Worm (Caenorhabditis elegans) whole organism, mixed stage, embryonic: ENCODE data around the gene ule-2.

Experiments
- M03D4.4 ChIP-seq: sonication (generic microtip); optimal IDR thresholded peaks from 2 replicates; lab custom pipeline; 2017; ENCODE audit warnings: mild to moderate bottlenecking, missing genetic modification characterization, missing compliant biosample characterization
- ceh-39 ChIP-seq: fragments of 150-350 bp; optimal IDR thresholded peaks from 2 replicates; lab custom pipeline; 2014; ENCODE audit warnings: missing biosample characterization, missing genetic modification characterization
- drap-1 ChIP-seq: fragments of 200-800 bp; sonication (Bioruptor generic); optimal IDR thresholded peaks from 3 replicates; lab custom pipeline; 2018; ENCODE audit warnings: mild to moderate bottlenecking, missing genetic modification characterization, missing compliant biosample characterization
- elt-1 ChIP-seq: sonication (generic microtip); optimal IDR thresholded peaks from 2 replicates; lab custom pipeline; 2017; ENCODE audit warnings: missing genetic modification characterization, mild to moderate bottlenecking, missing compliant biosample characterization, antibody characterized with exemption, moderate library complexity, borderline replicate concordance; ENCODE audit not compliant: insufficient read depth
- lsy-2 ChIP-seq: fragments of 150-350 bp; optimal IDR thresholded peaks from 2 replicates; lab custom pipeline; 2014; ENCODE audit warnings: missing biosample characterization, missing genetic modification characterization
- nhr-237 ChIP-seq: fragments of 150-350 bp; optimal IDR thresholded peaks from 2 replicates; lab custom pipeline; 2014; ENCODE audit warnings: missing biosample characterization, missing genetic modification characterization
- nhr-28 ChIP-seq: fragments of 150-350 bp; optimal IDR thresholded peaks from 2 replicates; lab custom pipeline; 2014; ENCODE audit warnings: missing biosample characterization, missing genetic modification characterization
- nhr-76 ChIP-seq: sonication (generic microtip); optimal IDR thresholded peaks from 2 replicates; lab custom pipeline; 2017; ENCODE audit warnings: missing biosample characterization, missing genetic modification characterization
- pha-4 ChIP-seq: fragments of 150-350 bp; optimal IDR thresholded peaks from 2 replicates; lab custom pipeline; 2018; ENCODE audit warnings: missing biosample characterization, missing genetic modification reagents, missing genetic modification characterization
- unc-62 ChIP-seq: fragments of 150-350 bp; optimal IDR thresholded peaks from 2 replicates; lab custom pipeline; 2014; ENCODE audit warnings: missing biosample characterization, missing genetic modification reagents, missing genetic modification characterization
- ztf-11 ChIP-seq: fragments of 150-350 bp; optimal IDR thresholded peaks from 2 replicates; lab custom pipeline; 2014; ENCODE audit warnings: missing biosample characterization, missing genetic modification characterization

- TF ChIP-seq nhr-76 (no peak), nhr-237 (no peak), elt-1 (tag; lab: Kevin White, UChicago) (no peak), nhr-28 (no peak), pha-4 (tag; lab: Kevin White, UChicago) (no peak), ztf-11 (no peak), unc-62 (GFP tag; lab: Kevin White, UChicago) (no peak), lsy-2 (tag; lab: Kevin White, UChicago) (no peak), drap-1 (GFP tag; lab: Kevin White, UChicago) (no peak), ceh-39 (no peak), M03D4.4 (tag; lab: Kevin White, UChicago) (no peak)
Observed at ce11 chrIV:14631726-14632125, 3.2 kb upstream of the ule-2 start.
